Worm (Caenorhabditis elegans) whole organism, mixed stage, embryonic: ENCODE measurements around the gene F58E6.5.

Experiments used
- M03D4.4 ChIP-seq: sonication (generic microtip); optimal IDR thresholded peaks from 2 replicates; lab custom pipeline; 2017; ENCODE audit warnings: mild to moderate bottlenecking, missing genetic modification characterization, missing compliant biosample characterization
- bed-3 ChIP-seq: fragments of 200-800 bp; sonication (Bioruptor generic); optimal IDR thresholded peaks from 3 replicates; lab custom pipeline; 2018; ENCODE audit warnings: mild to moderate bottlenecking, missing genetic modification characterization, moderate library complexity, missing compliant biosample characterization
- blmp-1 ChIP-seq: fragments of 150-350 bp; optimal IDR thresholded peaks from 2 replicates; lab custom pipeline; 2014; ENCODE audit warnings: missing biosample characterization, missing genetic modification characterization
- ceh-39 ChIP-seq: fragments of 150-350 bp; optimal IDR thresholded peaks from 2 replicates; lab custom pipeline; 2014; ENCODE audit warnings: missing biosample characterization, missing genetic modification characterization
- ceh-43 ChIP-seq: fragments of 200-800 bp; sonication (Bioruptor generic); optimal IDR thresholded peaks from 2 replicates; lab custom pipeline; 2018; ENCODE audit warnings: mild to moderate bottlenecking, missing genetic modification characterization, moderate library complexity, missing compliant biosample characterization
- ceh-83 ChIP-seq: fragments of 200-800 bp; sonication (Bioruptor generic); optimal IDR thresholded peaks from 2 replicates; lab custom pipeline; 2018; ENCODE audit warnings: mild to moderate bottlenecking, missing genetic modification characterization, missing compliant biosample characterization
- ces-1 ChIP-seq: fragments of 150-350 bp; optimal IDR thresholded peaks from 2 replicates; lab custom pipeline; 2014; ENCODE audit warnings: missing biosample characterization, missing genetic modification reagents, missing genetic modification characterization
- cnd-1 ChIP-seq: fragments of 200-800 bp; sonication (Bioruptor generic); optimal IDR thresholded peaks from 2 replicates; lab custom pipeline; 2018; ENCODE audit warnings: mild to moderate bottlenecking, missing genetic modification characterization, missing compliant biosample characterization
- drap-1 ChIP-seq: fragments of 200-800 bp; sonication (Bioruptor generic); optimal IDR thresholded peaks from 3 replicates; lab custom pipeline; 2018; ENCODE audit warnings: mild to moderate bottlenecking, missing genetic modification characterization, missing compliant biosample characterization
- elt-1 ChIP-seq: sonication (generic microtip); optimal IDR thresholded peaks from 2 replicates; lab custom pipeline; 2017; ENCODE audit warnings: missing genetic modification characterization, mild to moderate bottlenecking, missing compliant biosample characterization, antibody characterized with exemption, moderate library complexity, borderline replicate concordance; ENCODE audit not compliant: insufficient read depth
- elt-3 ChIP-seq: fragments of 150-350 bp; optimal IDR thresholded peaks from 2 replicates; lab custom pipeline; 2014; ENCODE audit warnings: missing biosample characterization, missing genetic modification characterization
- flh-1 ChIP-seq: fragments of 200-800 bp; sonication (Bioruptor generic); optimal IDR thresholded peaks from 2 replicates; lab custom pipeline; 2018; ENCODE audit warnings: mild to moderate bottlenecking, missing genetic modification characterization, moderate library complexity, missing compliant biosample characterization
- ham-2 ChIP-seq: fragments of 200-800 bp; sonication (Bioruptor generic); optimal IDR thresholded peaks from 2 replicates; lab custom pipeline; 2018; ENCODE audit warnings: mild to moderate bottlenecking, missing genetic modification characterization, missing compliant biosample characterization
- hlh-1 ChIP-seq: fragments of 150-350 bp; optimal IDR thresholded peaks from 2 replicates; lab custom pipeline; 2014; ENCODE audit warnings: missing biosample characterization, missing genetic modification reagents, missing genetic modification characterization
- lin-13 ChIP-seq: fragments of 150-350 bp; optimal IDR thresholded peaks from 2 replicates; lab custom pipeline; 2014; ENCODE audit warnings: missing biosample characterization, missing genetic modification characterization
- lin-32 ChIP-seq: fragments of 200-800 bp; sonication (Bioruptor generic); optimal IDR thresholded peaks from 2 replicates; lab custom pipeline; 2018; ENCODE audit warnings: mild to moderate bottlenecking, missing genetic modification characterization, missing compliant biosample characterization
- lsy-2 ChIP-seq: fragments of 150-350 bp; optimal IDR thresholded peaks from 2 replicates; lab custom pipeline; 2014; ENCODE audit warnings: missing biosample characterization, missing genetic modification characterization
- mab-5 ChIP-seq: fragments of 150-350 bp; optimal IDR thresholded peaks from 2 replicates; lab custom pipeline; 2014; ENCODE audit warnings: missing biosample characterization, missing genetic modification characterization
- mep-1 ChIP-seq: fragments of 150-350 bp; optimal IDR thresholded peaks from 2 replicates; lab custom pipeline; 2017; ENCODE audit warnings: missing biosample characterization, missing genetic modification reagents, missing genetic modification characterization, inconsistent platforms
- mls-2 ChIP-seq: sonication (generic microtip); optimal IDR thresholded peaks from 2 replicates; lab custom pipeline; 2016; ENCODE audit warnings: mild to moderate bottlenecking, missing genetic modification characterization, moderate library complexity, missing compliant biosample characterization
- nhr-12 ChIP-seq: fragments of 150-350 bp; optimal IDR thresholded peaks from 2 replicates; lab custom pipeline; 2014; ENCODE audit warnings: missing biosample characterization, missing genetic modification characterization
- nhr-2 ChIP-seq: fragments of 150-350 bp; optimal IDR thresholded peaks from 2 replicates; lab custom pipeline; 2014; ENCODE audit warnings: missing biosample characterization, missing genetic modification characterization
- nhr-237 ChIP-seq: fragments of 150-350 bp; optimal IDR thresholded peaks from 2 replicates; lab custom pipeline; 2014; ENCODE audit warnings: missing biosample characterization, missing genetic modification characterization
- nhr-28 ChIP-seq: fragments of 150-350 bp; optimal IDR thresholded peaks from 2 replicates; lab custom pipeline; 2014; ENCODE audit warnings: missing biosample characterization, missing genetic modification characterization
- nhr-76 ChIP-seq: sonication (generic microtip); optimal IDR thresholded peaks from 2 replicates; lab custom pipeline; 2017; ENCODE audit warnings: missing biosample characterization, missing genetic modification characterization
- pha-4 ChIP-seq: fragments of 150-350 bp; optimal IDR thresholded peaks from 2 replicates; lab custom pipeline; 2018; ENCODE audit warnings: missing biosample characterization, missing genetic modification reagents, missing genetic modification characterization
- sem-2 ChIP-seq: fragments of 200-800 bp; sonication (Bioruptor generic); optimal IDR thresholded peaks from 2 replicates; lab custom pipeline; 2018; ENCODE audit warnings: mild to moderate bottlenecking, missing genetic modification characterization, missing compliant biosample characterization
- snpc-4 ChIP-seq: fragments of 150-350 bp; optimal IDR thresholded peaks from 2 replicates; lab custom pipeline; 2014; ENCODE audit warnings: missing biosample characterization, missing genetic modification characterization
- sptf-1 ChIP-seq: sonication (generic microtip); optimal IDR thresholded peaks from 2 replicates; lab custom pipeline; 2017; ENCODE audit warnings: mild to moderate bottlenecking, missing genetic modification characterization, moderate library complexity, missing compliant biosample characterization
- tbx-8 ChIP-seq: fragments of 200-800 bp; sonication (Bioruptor generic); optimal IDR thresholded peaks from 2 replicates; lab custom pipeline; 2018; ENCODE audit warnings: mild to moderate bottlenecking, missing genetic modification characterization, moderate library complexity, missing compliant biosample characterization
- unc-120 ChIP-seq: sonication (generic microtip); optimal IDR thresholded peaks from 2 replicates; lab custom pipeline; 2017; ENCODE audit warnings: missing genetic modification characterization, missing compliant biosample characterization; ENCODE audit not compliant: poor library complexity, severe bottlenecking
- unc-39 ChIP-seq: fragments of 150-350 bp; optimal IDR thresholded peaks from 2 replicates; lab custom pipeline; 2014; ENCODE audit warnings: missing biosample characterization, missing genetic modification characterization
- unc-62 ChIP-seq: fragments of 150-350 bp; optimal IDR thresholded peaks from 2 replicates; lab custom pipeline; 2014; ENCODE audit warnings: missing biosample characterization, missing genetic modification reagents, missing genetic modification characterization
- zip-8 ChIP-seq: fragments of 150-350 bp; optimal IDR thresholded peaks from 2 replicates; lab custom pipeline; 2014; ENCODE audit warnings: missing biosample characterization, missing genetic modification characterization
- ztf-11 ChIP-seq: fragments of 150-350 bp; optimal IDR thresholded peaks from 2 replicates; lab custom pipeline; 2014; ENCODE audit warnings: missing biosample characterization, missing genetic modification characterization

The F58E6.5 gene

ce11 chrV:9754459-9754858, at the start of gene F58E6.5:
Gene F58E6.5, minus strand, starts transcription at chrV:9754559.
- TF ChIP-seq zip-8 (tag; lab: Kevin White, UChicago), result no peak
- no peak for TF ChIP-seq tbx-8 (GFP tag; lab: Kevin White, UChicago)
- TF ChIP-seq cnd-1 (tag; lab: Kevin White, UChicago), result no peak
- TF ChIP-seq mls-2 (tag; lab: Kevin White, UChicago), result no peak
- TF ChIP-seq ham-2 (GFP tag; lab: Kevin White, UChicago), result no peak
- no peak for TF ChIP-seq unc-62 (GFP tag; lab: Kevin White, UChicago)
- TF ChIP-seq ceh-39 (tag; lab: Kevin White, UChicago), result no peak
- TF ChIP-seq unc-120, result no peak
- no peak for TF ChIP-seq lsy-2 (tag; lab: Kevin White, UChicago)
- no peak for TF ChIP-seq lin-13 (tag; lab: Kevin White, UChicago)
- TF ChIP-seq drap-1, result no peak
- no peak for TF ChIP-seq nhr-76 (tag; lab: Kevin White, UChicago)
- no peak for TF ChIP-seq nhr-28 (tag; lab: Kevin White, UChicago)
- TF ChIP-seq hlh-1, result no peak
- no peak for TF ChIP-seq flh-1
- no peak for TF ChIP-seq mab-5 (tag; lab: Kevin White, UChicago)
- no peak for TF ChIP-seq unc-39
- TF ChIP-seq ceh-43 (GFP tag; lab: Kevin White, UChicago), result no peak

ce11 chrV:9803176-9803575, 48.8 kb upstream of the F58E6.5 start, which contains the start of gene sru-39:
Gene sru-39, plus strand, starts transcription at chrV:9803476.
- TF ChIP-seq elt-3 (tag; lab: Kevin White, UChicago), result no peak
- no peak for TF ChIP-seq unc-62 (GFP tag; lab: Kevin White, UChicago)
- TF ChIP-seq bed-3 (GFP tag; lab: Kevin White, UChicago), result no peak
- no peak for TF ChIP-seq mls-2 (tag; lab: Kevin White, UChicago)
- no peak for TF ChIP-seq sptf-1 (tag; lab: Kevin White, UChicago)
- no peak for TF ChIP-seq ceh-83 (GFP tag; lab: Kevin White, UChicago)
- TF ChIP-seq ztf-11 (tag; lab: Kevin White, UChicago), result no peak
- no peak for TF ChIP-seq mab-5 (tag; lab: Kevin White, UChicago)
- TF ChIP-seq flh-1, result no peak

- TF ChIP-seq flh-1 (no peak), elt-1 (tag; lab: Kevin White, UChicago) (no peak), lsy-2 (tag; lab: Kevin White, UChicago) (no peak), drap-1 (no peak), pha-4 (tag; lab: Kevin White, UChicago) (no peak), hlh-1 (no peak), bed-3 (GFP tag; lab: Kevin White, UChicago) (no peak), lin-32 (GFP tag; lab: Kevin White, UChicago) (no peak), nhr-28 (tag; lab: Kevin White, UChicago) (no peak), mab-5 (tag; lab: Kevin White, UChicago) (no peak), nhr-2 (tag; lab: Kevin White, UChicago) (no peak), nhr-76 (tag; lab: Kevin White, UChicago) (no peak), unc-39 (no peak), ceh-43 (GFP tag; lab: Kevin White, UChicago) (no peak), sem-2 (GFP tag; lab: Kevin White, UChicago) (no peak), lin-13 (tag; lab: Kevin White, UChicago) (no peak), ceh-83 (GFP tag; lab: Kevin White, UChicago) (no peak), nhr-237 (tag; lab: Kevin White, UChicago) (no peak)
Observed at ce11 chrV:9801965-9802364, 47.6 kb upstream of the F58E6.5 start, which contains the start of gene F46B6.10. Gene F46B6.10, minus strand, starts transcription at chrV:9802065.

- TF ChIP-seq sptf-1 (tag; lab: Kevin White, UChicago), result no peak
- TF ChIP-seq lin-32 (GFP tag; lab: Kevin White, UChicago), result no peak
- no peak for TF ChIP-seq blmp-1
- TF ChIP-seq mep-1, result no peak
- no peak for TF ChIP-seq cnd-1 (tag; lab: Kevin White, UChicago)
- no peak for TF ChIP-seq ces-1 (GFP tag; lab: Kevin White, UChicago)
- no peak for TF ChIP-seq nhr-237 (tag; lab: Kevin White, UChicago)
- no peak for TF ChIP-seq snpc-4
- no peak for TF ChIP-seq sem-2 (GFP tag; lab: Kevin White, UChicago)
- no peak for TF ChIP-seq nhr-12
- TF ChIP-seq drap-1, result no peak
- no peak for TF ChIP-seq ceh-39 (tag; lab: Kevin White, UChicago)
- no peak for TF ChIP-seq zip-8 (tag; lab: Kevin White, UChicago)
- TF ChIP-seq elt-3 (tag; lab: Kevin White, UChicago), result no peak
- TF ChIP-seq ztf-11 (tag; lab: Kevin White, UChicago), result no peak
- TF ChIP-seq M03D4.4, result no peak
- no peak for TF ChIP-seq nhr-28 (tag; lab: Kevin White, UChicago)
- TF ChIP-seq lsy-2 (tag; lab: Kevin White, UChicago), result no peak
- TF ChIP-seq lin-13 (tag; lab: Kevin White, UChicago), result no peak
- no peak for TF ChIP-seq ceh-43 (GFP tag; lab: Kevin White, UChicago)
- TF ChIP-seq, all 35 proteins: peak for 0
Observed at ce11 chrV:9799076-9799475, 44.7 kb upstream of the F58E6.5 start, which contains the start of gene F46B6.13. Gene F46B6.13, minus strand, starts transcription at chrV:9799176.
